Fruit fly (Drosophila melanogaster) whole organism, pupa: Measurements from ENCODE around the gene CG18258.

ENCODE experiments used
- CG10348 ChIP-seq: fragments of 200-800 bp; sonication (Bioruptor generic); IDR thresholded peaks from 2 replicates; pipeline ENCODE4 v1.3.6; 2022; ENCODE audit warnings: missing biosample characterization, missing genetic modification characterization
- CG12605 ChIP-seq: fragments of 200-800 bp; sonication (Bioruptor generic); IDR thresholded peaks from 2 replicates; pipeline ENCODE4 v1.3.6; 2022; ENCODE audit warnings: missing biosample characterization, missing genetic modification characterization
- CG13204 ChIP-seq: fragments of 200-800 bp; sonication (Bioruptor generic); optimal IDR thresholded peaks from 2 replicates; lab custom pipeline; 2018; ENCODE audit warnings: missing biosample characterization, mild to moderate bottlenecking, missing genetic modification characterization, moderate library complexity
- CG14655 ChIP-seq: fragments of 200-800 bp; sonication (Bioruptor generic); optimal IDR thresholded peaks from 3 replicates; lab custom pipeline; 2017; ENCODE audit warnings: mild to moderate bottlenecking, missing biosample characterization, missing genetic modification reagents, missing genetic modification characterization
- CG15710 ChIP-seq: fragments of 200-800 bp; sonication (Bioruptor generic); optimal IDR thresholded peaks from 2 replicates; lab custom pipeline; 2018; ENCODE audit warnings: missing biosample characterization, mild to moderate bottlenecking, missing genetic modification characterization, moderate library complexity
- CG17806 ChIP-seq: fragments of 200-800 bp; sonication (Bioruptor generic); optimal IDR thresholded peaks from 2 replicates; lab custom pipeline; 2018; ENCODE audit warnings: missing biosample characterization, mild to moderate bottlenecking, missing genetic modification characterization, moderate library complexity
- CG32121 ChIP-seq: fragments of 200-800 bp; sonication (Bioruptor generic); IDR thresholded peaks from 2 replicates; pipeline ENCODE4 v1.3.6; 2022; ENCODE audit warnings: missing biosample characterization, missing genetic modification characterization
- CG34367 ChIP-seq: fragments of 200-800 bp; sonication (Bioruptor generic); optimal IDR thresholded peaks from 2 replicates; lab custom pipeline; 2018; ENCODE audit warnings: missing biosample characterization, mild to moderate bottlenecking, missing genetic modification characterization
- CG4496 ChIP-seq: fragments of 200-800 bp; sonication (Bioruptor generic); IDR thresholded peaks from 3 replicates; pipeline ENCODE4 v1.3.6; 2022; ENCODE audit warnings: missing biosample characterization, missing genetic modification characterization
- CG8159 ChIP-seq: fragments of 200-800 bp; sonication (Bioruptor generic); optimal IDR thresholded peaks from 3 replicates; lab custom pipeline; 2018; ENCODE audit warnings: missing biosample characterization, mild to moderate bottlenecking, missing genetic modification characterization, moderate library complexity
- CG8301 ChIP-seq: fragments of 200-800 bp; sonication (Bioruptor generic); optimal IDR thresholded peaks from 2 replicates; lab custom pipeline; 2018; ENCODE audit warnings: missing biosample characterization, mild to moderate bottlenecking, missing genetic modification characterization
- CG9948 ChIP-seq: fragments of 200-800 bp; sonication (Bioruptor generic); optimal IDR thresholded peaks from 2 replicates; lab custom pipeline; 2018; ENCODE audit warnings: missing biosample characterization, mild to moderate bottlenecking, missing genetic modification characterization, moderate library complexity
- D1 ChIP-seq: fragments of 200-800 bp; sonication (Bioruptor generic); optimal IDR thresholded peaks from 2 replicates; lab custom pipeline; 2018; ENCODE audit warnings: missing biosample characterization, mild to moderate bottlenecking, missing genetic modification characterization, moderate library complexity
- EcR ChIP-seq: fragments of 200-800 bp; sonication (Bioruptor generic); optimal IDR thresholded peaks from 3 replicates; lab custom pipeline; 2019; ENCODE audit warnings: missing biosample characterization, missing genetic modification characterization, mild to moderate bottlenecking, moderate library complexity, missing genetic modification reagents
- Ets98B ChIP-seq: fragments of 200-800 bp; sonication (Bioruptor generic); IDR thresholded peaks from 2 replicates; pipeline ENCODE4 v1.3.6; 2022; ENCODE audit warnings: missing biosample characterization, missing genetic modification characterization
- Pif1A ChIP-seq: fragments of 200-800 bp; sonication (Bioruptor generic); optimal IDR thresholded peaks from 3 replicates; lab custom pipeline; 2016; ENCODE audit warnings: missing biosample characterization, missing genetic modification characterization
- Pif1B ChIP-seq: fragments of 200-800 bp; sonication (Bioruptor generic); optimal IDR thresholded peaks from 3 replicates; lab custom pipeline; 2016; ENCODE audit warnings: missing biosample characterization, missing genetic modification characterization
- Snoo ChIP-seq: fragments of 200-800 bp; sonication (Bioruptor generic); optimal IDR thresholded peaks from 3 replicates; lab custom pipeline; 2017; ENCODE audit warnings: missing biosample characterization, mild to moderate bottlenecking, missing genetic modification characterization, inconsistent platforms
- fd96Ca ChIP-seq: fragments of 200-800 bp; sonication (Bioruptor generic); IDR thresholded peaks from 3 replicates; pipeline ENCODE4 v1.3.6; 2022; ENCODE audit warnings: missing biosample characterization, missing genetic modification characterization
- gl ChIP-seq: fragments of 200-800 bp; sonication (Bioruptor generic); optimal IDR thresholded peaks from 2 replicates; lab custom pipeline; 2018; ENCODE audit warnings: missing biosample characterization, mild to moderate bottlenecking, missing genetic modification characterization
- rn ChIP-seq: fragments of 200-800 bp; sonication (Bioruptor generic); IDR thresholded peaks from 2 replicates; pipeline ENCODE4 v1.3.6; 2022; ENCODE audit warnings: missing biosample characterization, missing genetic modification characterization

Gene CG18258

dm6 chrX:17172777-17173315, 39.3 kb upstream of the CG18258 start:
- TF ChIP-seq rn (GFP tag; lab: Robert Waterston, UW) (no peak), CG10348 (GFP tag; lab: Robert Waterston, UW) (no peak), CG4496 (GFP tag; lab: Robert Waterston, UW) (no peak), CG13204 (no peak), gl (tag; lab: Kevin White, UChicago) (no peak), CG32121 (GFP tag; lab: Robert Waterston, UW) (no peak), CG8159 (no peak)

dm6 chrX:17174115-17174514, 38.0 kb upstream of the CG18258 start:
- no peak for TF ChIP-seq CG34367 (tag; lab: Kevin White, UChicago)
- peak; percentile 59 for TF ChIP-seq CG32121 (GFP tag; lab: Robert Waterston, UW)
- peak; percentile 35; the same call in 1 of the 3 replicates for TF ChIP-seq fd96Ca (GFP tag; lab: Robert Waterston, UW)
- TF ChIP-seq CG17806 (tag; lab: Kevin White, UChicago) = no peak
- TF ChIP-seq CG8301 (tag; lab: Kevin White, UChicago) = peak; percentile 16
- peak; percentile 37 for TF ChIP-seq CG14655 (GFP tag; lab: Kevin White, UChicago)
- peak; percentile 32; the same call in 1 of the 2 replicates for TF ChIP-seq Ets98B (GFP tag; lab: Robert Waterston, UW)
- TF ChIP-seq, all 21 proteins: peak for 5

DNA sequence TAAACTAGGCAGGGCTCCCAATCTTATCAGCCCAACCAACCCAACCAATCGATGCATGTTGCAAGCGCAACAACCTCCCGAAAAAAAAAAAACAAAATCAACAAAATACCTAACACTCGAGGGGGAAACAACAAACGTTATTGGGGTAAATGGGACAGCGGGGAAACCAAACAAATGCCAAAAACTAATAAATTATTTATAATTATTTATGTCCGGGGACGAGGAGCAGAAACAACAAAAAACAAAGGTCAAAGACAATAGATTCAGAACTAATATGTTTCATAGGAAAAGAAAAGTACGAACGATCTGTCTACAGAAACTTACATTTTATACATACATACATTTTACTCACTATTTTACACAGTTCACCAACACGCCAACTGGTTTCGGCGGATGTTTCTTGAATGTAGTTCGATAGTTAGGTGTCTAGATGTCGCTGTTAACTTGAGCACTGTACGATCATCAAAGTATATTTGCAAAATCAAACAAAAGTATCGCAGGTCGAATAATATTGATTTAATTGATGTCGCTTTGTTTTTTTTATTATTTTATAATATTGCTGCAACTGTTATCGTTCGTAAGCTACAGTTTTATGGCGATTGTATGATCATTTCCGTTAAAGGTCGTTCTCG, 36.4 kb upstream of the CG18258 start:
- TF ChIP-seq CG32121 (GFP tag; lab: Robert Waterston, UW) (no peak), CG12605 (GFP tag; lab: Robert Waterston, UW) (no peak), CG8159 (no peak), EcR (peak; percentile 45), Pif1B (GFP tag; lab: Kevin White, UChicago) (no peak), CG34367 (tag; lab: Kevin White, UChicago) (no peak), gl (tag; lab: Kevin White, UChicago) (no peak), Ets98B (GFP tag; lab: Robert Waterston, UW) (no peak), rn (GFP tag; lab: Robert Waterston, UW) (no peak), CG14655 (GFP tag; lab: Kevin White, UChicago) (no peak), D1 (tag; lab: Kevin White, UChicago) (peak; percentile 20), CG9948 (tag; lab: Kevin White, UChicago) (no peak), CG4496 (GFP tag; lab: Robert Waterston, UW) (peak; percentile 10; the same call in 1 of the 3 replicates), fd96Ca (GFP tag; lab: Robert Waterston, UW) (no peak), Pif1A (no peak)

DNA sequence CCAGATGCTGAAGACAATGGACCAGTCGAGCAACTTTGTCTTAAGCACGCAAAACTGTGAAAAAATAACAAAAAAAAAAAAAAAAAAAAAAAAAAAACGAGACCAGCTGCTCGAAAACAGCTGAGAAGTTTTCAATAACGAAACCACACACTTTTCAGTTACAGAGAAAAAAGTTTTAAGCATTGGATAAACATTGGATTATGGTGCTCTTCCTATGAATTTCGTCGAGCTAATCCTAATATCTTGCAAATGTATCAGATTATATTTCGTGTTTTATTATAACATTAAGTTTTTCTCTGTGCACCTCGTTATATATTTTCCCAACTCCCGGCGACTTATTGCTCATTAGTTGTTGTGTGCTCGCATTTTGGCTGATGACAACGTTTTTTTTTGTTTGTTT, 35.6 kb upstream of the CG18258 start:
- TF ChIP-seq CG34367 (tag; lab: Kevin White, UChicago) (no peak), rn (GFP tag; lab: Robert Waterston, UW) (no peak), CG4496 (GFP tag; lab: Robert Waterston, UW) (peak; percentile 84), Ets98B (GFP tag; lab: Robert Waterston, UW) (peak; percentile 50; the same call in 1 of the 2 replicates), CG12605 (GFP tag; lab: Robert Waterston, UW) (peak; percentile 16; the same call in 1 of the 2 replicates), CG17806 (tag; lab: Kevin White, UChicago) (no peak), CG32121 (GFP tag; lab: Robert Waterston, UW) (peak; percentile 70), Pif1A (peak; percentile 51), CG15710 (no peak), Pif1B (GFP tag; lab: Kevin White, UChicago) (peak; percentile 34), CG8159 (no peak), fd96Ca (GFP tag; lab: Robert Waterston, UW) (0 out of 3 replicates have a peak, but pooled peaks have one; percentile 52), CG14655 (GFP tag; lab: Kevin White, UChicago) (peak; percentile 14), CG8301 (tag; lab: Kevin White, UChicago) (peak; percentile 17), gl (tag; lab: Kevin White, UChicago) (no peak)
- TF ChIP-seq, all 21 proteins: peak for 9

- TF ChIP-seq Snoo (no peak), CG8159 (no peak), CG17806 (tag; lab: Kevin White, UChicago) (no peak), CG32121 (GFP tag; lab: Robert Waterston, UW) (no peak), CG9948 (tag; lab: Kevin White, UChicago) (no peak), CG34367 (tag; lab: Kevin White, UChicago) (no peak), gl (tag; lab: Kevin White, UChicago) (no peak)
Observed at dm6 chrX:17177606-17178005, 34.5 kb upstream of the CG18258 start.

DNA sequence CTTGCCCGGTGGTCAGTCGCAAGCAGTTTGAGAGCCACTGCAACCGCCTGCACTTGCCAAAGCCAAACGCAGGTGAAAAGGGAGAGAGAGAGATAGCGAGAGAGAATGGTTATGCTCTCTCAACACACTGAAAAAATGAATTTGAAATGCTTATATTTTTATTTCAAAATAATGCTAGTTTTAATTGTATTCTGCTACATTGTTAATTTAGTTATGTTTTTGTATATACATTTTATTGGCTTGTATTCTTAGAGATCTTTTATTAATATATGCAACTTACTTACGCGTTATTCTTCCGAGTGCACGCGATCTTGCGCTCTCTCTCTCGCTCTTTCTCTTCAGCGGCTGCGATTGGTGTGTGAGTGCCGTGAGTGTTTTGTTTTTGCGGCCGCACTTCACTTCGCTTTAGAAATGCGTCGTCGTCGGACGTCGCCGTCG, 33.6 kb upstream of the CG18258 start:
- TF ChIP-seq CG34367 (tag; lab: Kevin White, UChicago) = no peak
- TF ChIP-seq Snoo = peak; percentile 98
- TF ChIP-seq gl (tag; lab: Kevin White, UChicago) = peak; percentile 91
- peak; percentile 98 for TF ChIP-seq Pif1B (GFP tag; lab: Kevin White, UChicago)
- TF ChIP-seq CG32121 (GFP tag; lab: Robert Waterston, UW) = peak; percentile 100
- peak; percentile 98 for TF ChIP-seq Pif1A
- peak; percentile 87 for TF ChIP-seq D1 (tag; lab: Kevin White, UChicago)
- TF ChIP-seq CG15710 = peak; percentile 87
- peak; percentile 98 for TF ChIP-seq CG8159
- peak; percentile 96 for TF ChIP-seq fd96Ca (GFP tag; lab: Robert Waterston, UW)
- peak; percentile 76 for TF ChIP-seq EcR
- no peak for TF ChIP-seq CG10348 (GFP tag; lab: Robert Waterston, UW)
- peak; percentile 99 for TF ChIP-seq Ets98B (GFP tag; lab: Robert Waterston, UW)
- peak; percentile 99 for TF ChIP-seq CG4496 (GFP tag; lab: Robert Waterston, UW)
- TF ChIP-seq CG14655 (GFP tag; lab: Kevin White, UChicago) = peak; percentile 98
- TF ChIP-seq rn (GFP tag; lab: Robert Waterston, UW) = peak; percentile 98
- peak; percentile 99 for TF ChIP-seq CG12605 (GFP tag; lab: Robert Waterston, UW)
- TF ChIP-seq CG13204 = no peak
- peak; percentile 97 for TF ChIP-seq CG8301 (tag; lab: Kevin White, UChicago)
- TF ChIP-seq CG9948 (tag; lab: Kevin White, UChicago) = peak; percentile 18
- TF ChIP-seq CG17806 (tag; lab: Kevin White, UChicago) = peak; percentile 98
